Fruit fly (Drosophila melanogaster): ENCODE data around the gene lmd.

lmd gene

dm6 chr3R:22976997-22977396 is 49.5 kb downstream of the lmd start, which contains the start of gene Gbp3:
Gene Gbp3, plus strand, starts transcription at chr3R:22977270.
- TF ChIP-seq noc (tag; optimal IDR thresholded peaks at IDR 0.05): no peak
